Worm (Caenorhabditis elegans) whole organism, L2 larva: Measurements from ENCODE around the gene tap-1.
A peak's percentile ranks its signal among the peaks of the same experiment; 100 is the strongest.

Source experiments
- C34F6.9 ChIP-seq: fragments of 150-350 bp; optimal IDR thresholded peaks from 2 replicates; lab custom pipeline; 2014; ENCODE audit warnings: missing biosample characterization, missing genetic modification characterization
- F13H6.1 ChIP-seq: sonication (generic microtip); optimal IDR thresholded peaks from 2 replicates; lab custom pipeline; 2016; ENCODE audit warnings: missing genetic modification characterization, missing compliant biosample characterization
- R02D3.7 ChIP-seq: fragments of 150-350 bp; optimal IDR thresholded peaks from 2 replicates; lab custom pipeline; 2014; ENCODE audit warnings: missing biosample characterization, missing genetic modification characterization
- Y55F3AM.14 ChIP-seq: fragments of 200-800 bp; sonication (Bioruptor generic); optimal IDR thresholded peaks from 2 replicates; lab custom pipeline; 2018; ENCODE audit warnings: mild to moderate bottlenecking, missing genetic modification characterization, missing compliant biosample characterization
- alr-1 ChIP-seq: fragments of 150-350 bp; optimal IDR thresholded peaks from 2 replicates; lab custom pipeline; 2014; ENCODE audit warnings: missing biosample characterization, missing genetic modification characterization
- aly-2 ChIP-seq: fragments of 150-350 bp; optimal IDR thresholded peaks from 2 replicates; lab custom pipeline; 2014; ENCODE audit warnings: missing biosample characterization, missing genetic modification characterization
- ama-1 ChIP-seq: fragments of 150-350 bp; optimal IDR thresholded peaks from 2 replicates; lab custom pipeline; 2018; ENCODE audit warnings: inconsistent platforms
- blmp-1 ChIP-seq: sonication (generic microtip); optimal IDR thresholded peaks from 2 replicates; lab custom pipeline; 2017; ENCODE audit warnings: missing genetic modification characterization, mild to moderate bottlenecking, missing compliant biosample characterization, antibody characterized with exemption, moderate library complexity; ENCODE audit not compliant: insufficient read depth
- ceh-16 ChIP-seq: fragments of 150-350 bp; optimal IDR thresholded peaks from 2 replicates; lab custom pipeline; 2014; ENCODE audit warnings: missing biosample characterization, missing genetic modification characterization
- ceh-82 ChIP-seq: fragments of 150-350 bp; optimal IDR thresholded peaks from 2 replicates; lab custom pipeline; 2014; ENCODE audit warnings: missing biosample characterization, missing genetic modification characterization
- crh-2 ChIP-seq: sonication (generic microtip); optimal IDR thresholded peaks from 2 replicates; lab custom pipeline; 2017; ENCODE audit warnings: missing biosample characterization, missing genetic modification characterization
- dmd-4 ChIP-seq: sonication (generic microtip); optimal IDR thresholded peaks from 2 replicates; lab custom pipeline; 2017; ENCODE audit warnings: missing biosample characterization, missing genetic modification characterization
- egl-27 ChIP-seq: sonication (generic microtip); optimal IDR thresholded peaks from 3 replicates; lab custom pipeline; 2017; ENCODE audit warnings: missing biosample characterization, missing genetic modification reagents, missing genetic modification characterization
- elt-1 ChIP-seq: fragments of 150-350 bp; optimal IDR thresholded peaks from 2 replicates; lab custom pipeline; 2014; ENCODE audit warnings: missing biosample characterization, missing genetic modification characterization
- elt-3 ChIP-seq: sonication (generic microtip); optimal IDR thresholded peaks from 2 replicates; lab custom pipeline; 2017; ENCODE audit warnings: missing biosample characterization, missing genetic modification characterization
- fos-1 ChIP-seq: fragments of 150-350 bp; optimal IDR thresholded peaks from 2 replicates; lab custom pipeline; 2014; ENCODE audit warnings: missing biosample characterization, missing genetic modification characterization
- gmeb-1 ChIP-seq: fragments of 150-350 bp; optimal IDR thresholded peaks from 2 replicates; lab custom pipeline; 2014; ENCODE audit warnings: missing biosample characterization, missing genetic modification characterization
- lin-11 ChIP-seq: fragments of 150-350 bp; sonication (generic microtip); optimal IDR thresholded peaks from 2 replicates; lab custom pipeline; 2014; ENCODE audit warnings: missing biosample characterization, missing genetic modification characterization, inconsistent platforms, mixed read lengths
- lin-13 ChIP-seq: fragments of 150-350 bp; optimal IDR thresholded peaks from 2 replicates; lab custom pipeline; 2014; ENCODE audit warnings: missing biosample characterization, missing genetic modification reagents, missing genetic modification characterization
- lin-39 ChIP-seq: fragments of 150-350 bp; optimal IDR thresholded peaks from 2 replicates; lab custom pipeline; 2014; ENCODE audit warnings: missing biosample characterization, missing genetic modification reagents, missing genetic modification characterization
- lsy-2 ChIP-seq, 2 experiments: fragments of 150-350 bp in 1 of 2; sonication (generic microtip) in 1 of 2; optimal IDR thresholded peaks; 2 replicates each; lab custom pipeline; 2014 to 2017; ENCODE audit warnings: missing biosample characterization in 2 of 2, missing genetic modification characterization in 2 of 2
- mab-5 ChIP-seq: fragments of 150-350 bp; optimal IDR thresholded peaks from 2 replicates; lab custom pipeline; 2014; ENCODE audit warnings: missing biosample characterization, missing genetic modification characterization
- mbf-1 ChIP-seq: sonication (generic microtip); optimal IDR thresholded peaks from 2 replicates; lab custom pipeline; 2017; ENCODE audit warnings: missing biosample characterization, missing genetic modification characterization
- mdl-1 ChIP-seq, 2 experiments: fragments of 150-350 bp in 1 of 2; sonication (generic microtip) in 1 of 2; optimal IDR thresholded peaks; 2 replicates each; lab custom pipeline; 2017; ENCODE audit warnings: missing biosample characterization in 2 of 2, missing genetic modification characterization in 2 of 2
- nhr-10 ChIP-seq: sonication (generic microtip); optimal IDR thresholded peaks from 2 replicates; lab custom pipeline; 2017; ENCODE audit warnings: missing biosample characterization, missing genetic modification characterization
- nhr-11 ChIP-seq: fragments of 150-350 bp; optimal IDR thresholded peaks from 2 replicates; lab custom pipeline; 2014; ENCODE audit warnings: missing biosample characterization, missing genetic modification characterization
- nhr-12 ChIP-seq: fragments of 150-350 bp; optimal IDR thresholded peaks from 2 replicates; lab custom pipeline; 2014; ENCODE audit warnings: missing biosample characterization, missing genetic modification characterization
- nhr-129 ChIP-seq: fragments of 150-350 bp; optimal IDR thresholded peaks from 2 replicates; lab custom pipeline; 2014; ENCODE audit warnings: missing biosample characterization, missing genetic modification characterization
- nhr-21 ChIP-seq: fragments of 150-350 bp; optimal IDR thresholded peaks from 2 replicates; lab custom pipeline; 2014; ENCODE audit warnings: missing biosample characterization, missing genetic modification characterization
- nhr-23 ChIP-seq: fragments of 150-350 bp; optimal IDR thresholded peaks from 2 replicates; lab custom pipeline; 2014; ENCODE audit warnings: missing biosample characterization, missing genetic modification reagents, missing genetic modification characterization
- nhr-237 ChIP-seq: fragments of 150-350 bp; optimal IDR thresholded peaks from 2 replicates; lab custom pipeline; 2014; ENCODE audit warnings: missing biosample characterization, missing genetic modification characterization
- nhr-25 ChIP-seq: fragments of 150-350 bp; sonication (generic microtip); optimal IDR thresholded peaks from 3 replicates; lab custom pipeline; 2014; ENCODE audit warnings: missing biosample characterization, missing genetic modification characterization
- nhr-6 ChIP-seq: fragments of 150-350 bp; optimal IDR thresholded peaks from 2 replicates; lab custom pipeline; 2014; ENCODE audit warnings: missing biosample characterization, missing genetic modification characterization
- nhr-77 ChIP-seq: fragments of 150-350 bp; optimal IDR thresholded peaks from 2 replicates; lab custom pipeline; 2014; ENCODE audit warnings: missing biosample characterization, missing genetic modification characterization
- peb-1 ChIP-seq: fragments of 150-350 bp; optimal IDR thresholded peaks from 2 replicates; lab custom pipeline; 2014; ENCODE audit warnings: missing biosample characterization, missing genetic modification characterization
- sem-4 ChIP-seq: fragments of 150-350 bp; optimal IDR thresholded peaks from 2 replicates; lab custom pipeline; 2014; ENCODE audit warnings: missing biosample characterization, missing genetic modification reagents, missing genetic modification characterization
- skn-1 ChIP-seq: sonication (generic microtip); optimal IDR thresholded peaks from 2 replicates; lab custom pipeline; 2017; ENCODE audit warnings: missing biosample characterization, missing genetic modification characterization
- sma-3 ChIP-seq: sonication (generic microtip); optimal IDR thresholded peaks from 2 replicates; lab custom pipeline; 2016; ENCODE audit warnings: missing genetic modification reagents, missing genetic modification characterization, missing compliant biosample characterization
- sma-9 ChIP-seq, 2 experiments: fragments of 150-350 bp in 1 of 2; sonication (generic microtip) in 1 of 2; optimal IDR thresholded peaks; 2 replicates each; lab custom pipeline; 2014 to 2016; ENCODE audit warnings: missing genetic modification characterization in 2 of 2, mild to moderate bottlenecking in 1 of 2, missing biosample characterization in 1 of 2, missing compliant biosample characterization in 1 of 2, missing genetic modification reagents in 1 of 2, moderate library complexity in 1 of 2
- snpc-4 ChIP-seq: fragments of 150-350 bp; optimal IDR thresholded peaks from 2 replicates; lab custom pipeline; 2014; ENCODE audit warnings: missing biosample characterization, missing genetic modification characterization
- unc-39 ChIP-seq: fragments of 150-350 bp; optimal IDR thresholded peaks from 2 replicates; lab custom pipeline; 2014; ENCODE audit warnings: missing biosample characterization, missing genetic modification characterization
- unc-55 ChIP-seq: fragments of 150-350 bp; sonication (generic microtip); optimal IDR thresholded peaks from 3 replicates; lab custom pipeline; 2014; ENCODE audit warnings: missing biosample characterization, missing genetic modification reagents, missing genetic modification characterization
- zag-1 ChIP-seq: fragments of 150-350 bp; optimal IDR thresholded peaks from 2 replicates; lab custom pipeline; 2014; ENCODE audit warnings: missing biosample characterization, missing genetic modification characterization
- ztf-1 ChIP-seq: fragments of 200-800 bp; sonication (Bioruptor generic); conservative IDR thresholded peaks from 2 replicates; pipeline ENCODE4 v1.3.6; 2022; ENCODE audit warnings: missing genetic modification characterization, missing compliant biosample characterization
- ztf-11 ChIP-seq: sonication (generic microtip); optimal IDR thresholded peaks from 2 replicates; lab custom pipeline; 2017; ENCODE audit warnings: missing biosample characterization, missing genetic modification characterization
- ztf-4 ChIP-seq: fragments of 150-350 bp; optimal IDR thresholded peaks from 2 replicates; lab custom pipeline; 2014; ENCODE audit warnings: missing biosample characterization, missing genetic modification characterization

Gene tap-1

ce11 chrX:14602676-14603075 is 13.3 kb downstream of the tap-1 start, which contains the start of gene eor-2 (continued):
- no peak for TF ChIP-seq Y55F3AM.14
- no peak for TF ChIP-seq dmd-4 (tag; lab: Kevin White, UChicago)
- peak; percentile 80 for TF ChIP-seq nhr-21 (tag; lab: Kevin White, UChicago)
- TF ChIP-seq alr-1 (tag; lab: Kevin White, UChicago): no peak
- TF ChIP-seq nhr-25 (tag; lab: Kevin White, UChicago): peak; percentile 79
- peak; percentile 86 for TF ChIP-seq sma-9 (GFP tag; optimal IDR thresholded peaks at IDR 0.05; lab: Kevin White, UChicago)
- TF ChIP-seq sma-9 (tag; optimal IDR thresholded peaks at IDR 0.05; lab: Kevin White, UChicago): no peak
- TF ChIP-seq skn-1 (tag; lab: Kevin White, UChicago): no peak
- no peak for TF ChIP-seq elt-3 (tag; lab: Kevin White, UChicago)
- peak; percentile 65 for TF ChIP-seq ceh-16 (tag; lab: Kevin White, UChicago)
- peak; percentile 88 for TF ChIP-seq fos-1
- TF ChIP-seq nhr-23: no peak

- TF ChIP-seq aly-2: no peak
- no peak for TF ChIP-seq unc-39 (tag; lab: Kevin White, UChicago)
- no peak for TF ChIP-seq nhr-6 (tag; lab: Kevin White, UChicago)
- TF ChIP-seq snpc-4 (tag; lab: Kevin White, UChicago): no peak
- no peak for TF ChIP-seq nhr-10 (tag; lab: Kevin White, UChicago)
- TF ChIP-seq peb-1 (tag; lab: Kevin White, UChicago): no peak
Observed at ce11 chrX:14607770-14608169, 18.3 kb downstream of the tap-1 start.

DNA sequence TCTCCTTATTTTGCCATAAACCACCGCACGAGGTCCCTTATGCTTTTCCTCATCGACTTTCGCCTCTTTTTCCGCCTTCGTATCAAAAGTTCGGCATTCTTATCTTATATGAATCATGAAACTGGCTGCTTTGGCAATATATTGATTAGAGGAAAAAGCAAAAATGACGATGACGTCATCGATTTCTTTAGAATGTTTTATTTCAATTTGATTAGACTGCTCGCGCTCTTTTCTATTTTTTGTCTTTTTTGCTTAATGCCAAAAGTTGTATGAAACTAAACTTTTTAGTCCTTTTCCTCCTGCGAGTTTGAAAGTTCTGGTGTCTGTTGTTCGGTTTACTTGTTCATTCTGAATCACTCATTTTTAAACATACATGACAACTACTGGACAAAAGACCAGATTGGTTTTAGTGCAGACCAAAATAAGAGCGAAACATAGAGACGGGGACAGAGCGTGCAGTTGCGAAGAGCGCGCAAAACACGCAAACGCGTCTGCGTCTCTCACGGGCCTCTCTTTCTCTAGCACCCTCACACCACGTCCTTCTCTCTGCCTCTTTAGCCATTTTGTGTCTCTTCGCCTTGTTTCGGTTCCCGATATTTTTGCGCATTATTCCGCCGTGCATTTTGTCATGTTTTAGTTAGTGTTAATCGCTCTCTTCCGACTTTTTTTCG is 20.8 kb downstream of the tap-1 start:
- TF ChIP-seq C34F6.9 (no peak), ceh-82 (tag; lab: Kevin White, UChicago) (no peak), elt-3 (tag; lab: Kevin White, UChicago) (no peak), mbf-1 (tag; lab: Kevin White, UChicago) (no peak), skn-1 (tag; lab: Kevin White, UChicago) (no peak), gmeb-1 (tag; lab: Kevin White, UChicago) (no peak), mdl-1 (tag; optimal IDR thresholded peaks at IDR 0.05; lab: Kevin White, UChicago) (peak; percentile 44 to 83), sma-9 (GFP tag; optimal IDR thresholded peaks at IDR 0.05; lab: Kevin White, UChicago) (peak; percentile 72), sma-9 (tag; optimal IDR thresholded peaks at IDR 0.05; lab: Kevin White, UChicago) (no peak), snpc-4 (tag; lab: Kevin White, UChicago) (no peak), Y55F3AM.14 (no peak), nhr-23 (no peak), R02D3.7 (no peak), lsy-2 (tag; optimal IDR thresholded peaks at IDR 0.05; lab: Kevin White, UChicago) (peak in 1 of 2 experiments; percentile 12), nhr-237 (tag; lab: Kevin White, UChicago) (no peak), lin-39 (tag; lab: Kevin White, UChicago) (no peak), crh-2 (tag; lab: Kevin White, UChicago) (no peak), nhr-12 (tag; lab: Kevin White, UChicago) (no peak), dmd-4 (tag; lab: Kevin White, UChicago) (no peak), F13H6.1 (no peak), ceh-16 (tag; lab: Kevin White, UChicago) (no peak), blmp-1 (peak; percentile 24), nhr-77 (no peak), unc-55 (GFP tag; lab: Kevin White, UChicago) (peak; percentile 59), alr-1 (tag; lab: Kevin White, UChicago) (no peak), nhr-10 (tag; lab: Kevin White, UChicago) (no peak), elt-1 (tag; lab: Kevin White, UChicago) (no peak), lin-13 (GFP tag; lab: Kevin White, UChicago) (no peak), sma-3 (peak; percentile 13), nhr-25 (tag; lab: Kevin White, UChicago) (no peak), nhr-21 (tag; lab: Kevin White, UChicago) (peak; percentile 26), ztf-4 (no peak), aly-2 (no peak), sem-4 (no peak), egl-27 (no peak), ztf-11 (tag; lab: Kevin White, UChicago) (no peak), nhr-11 (tag; lab: Kevin White, UChicago) (no peak), peb-1 (tag; lab: Kevin White, UChicago) (no peak), nhr-6 (tag; lab: Kevin White, UChicago) (peak; percentile 16), ama-1 (lab: Kevin White, UChicago) (no peak), nhr-129 (tag; lab: Kevin White, UChicago) (peak; percentile 74), fos-1 (peak; percentile 9), zag-1 (tag; lab: Kevin White, UChicago) (peak; percentile 20), ztf-1 (GFP tag; lab: Robert Waterston, UW) (no peak), mab-5 (tag; lab: Kevin White, UChicago) (no peak), unc-39 (tag; lab: Kevin White, UChicago) (no peak), lin-11 (tag; lab: Kevin White, UChicago) (peak; percentile 42)
